Fruit fly (Drosophila melanogaster) whole organism, embryonic: ENCODE measurements around the gene Megf8.

ENCODE experiments used
- Ada2b ChIP-seq: fragments of 200-800 bp; sonication (Bioruptor generic); IDR thresholded peaks from 2 replicates; pipeline ENCODE4 v1.3.6; 2022; ENCODE audit warnings: missing biosample characterization, missing genetic modification characterization
- Atf3 ChIP-seq: fragments of 200-800 bp; sonication (Bioruptor generic); optimal IDR thresholded peaks from 3 replicates; lab custom pipeline; 2016; ENCODE audit warnings: missing biosample characterization, missing genetic modification characterization
- B-H2 ChIP-seq: fragments of 200-800 bp; sonication (Bioruptor generic); optimal IDR thresholded peaks from 2 replicates; lab custom pipeline; 2018; ENCODE audit warnings: missing biosample characterization, mild to moderate bottlenecking, missing genetic modification characterization
- Bgb ChIP-seq: fragments of 200-800 bp; sonication (Bioruptor generic); IDR thresholded peaks from 2 replicates; pipeline ENCODE4 v1.3.6; 2022; ENCODE audit warnings: missing biosample characterization, missing genetic modification characterization; ENCODE audit not compliant: partially characterized antibody
- CG10267 ChIP-seq: fragments of 200-800 bp; sonication (Bioruptor generic); optimal IDR thresholded peaks from 2 replicates; lab custom pipeline; 2018; ENCODE audit warnings: missing biosample characterization, mild to moderate bottlenecking, missing genetic modification characterization, moderate library complexity
- CG10366 ChIP-seq: fragments of 200-800 bp; sonication (Bioruptor generic); IDR thresholded peaks from 2 replicates; pipeline ENCODE4 v1.3.6; 2022; ENCODE audit warnings: missing biosample characterization, missing genetic modification characterization
- CG11560 ChIP-seq: fragments of 200-800 bp; sonication (Bioruptor generic); IDR thresholded peaks from 3 replicates; pipeline ENCODE4 v1.3.6; 2022; ENCODE audit warnings: missing biosample characterization, missing genetic modification characterization
- CG12155 ChIP-seq: fragments of 200-800 bp; sonication (Bioruptor generic); optimal IDR thresholded peaks from 3 replicates; lab custom pipeline; 2016; ENCODE audit warnings: missing biosample characterization, missing genetic modification characterization
- CG12236 ChIP-seq: fragments of 200-800 bp; sonication (Bioruptor generic); optimal IDR thresholded peaks from 2 replicates; lab custom pipeline; 2016; ENCODE audit warnings: missing biosample characterization, missing genetic modification characterization
- CG13287 ChIP-seq: fragments of 200-800 bp; sonication (Bioruptor generic); IDR thresholded peaks from 2 replicates; pipeline ENCODE4 v1.3.6; 2022; ENCODE audit warnings: missing biosample characterization, missing genetic modification characterization; ENCODE audit not compliant: partially characterized antibody
- CG13424 ChIP-seq: fragments of 200-800 bp; sonication (Bioruptor generic); optimal IDR thresholded peaks from 2 replicates; lab custom pipeline; 2019; ENCODE audit warnings: missing biosample characterization, mild to moderate bottlenecking, missing genetic modification characterization, moderate library complexity
- CG16863 ChIP-seq: fragments of 200-800 bp; sonication (Bioruptor generic); optimal IDR thresholded peaks from 3 replicates; lab custom pipeline; 2016; ENCODE audit warnings: missing biosample characterization, missing genetic modification characterization
- CG1832 ChIP-seq: fragments of 200-800 bp; sonication (Bioruptor generic); optimal IDR thresholded peaks from 2 replicates; lab custom pipeline; 2017; ENCODE audit warnings: missing biosample characterization, mild to moderate bottlenecking, missing genetic modification characterization, inconsistent platforms
- CG3065 ChIP-seq: fragments of 200-800 bp; sonication (Bioruptor generic); optimal IDR thresholded peaks from 2 replicates; lab custom pipeline; 2016; ENCODE audit warnings: missing biosample characterization, missing genetic modification characterization
- CG31224 ChIP-seq: fragments of 200-800 bp; sonication (Bioruptor generic); IDR thresholded peaks from 2 replicates; pipeline ENCODE4 v1.3.6; 2022; ENCODE audit warnings: missing biosample characterization, missing genetic modification characterization
- CG4328 ChIP-seq: fragments of 200-800 bp; sonication (Bioruptor generic); optimal IDR thresholded peaks from 3 replicates; lab custom pipeline; 2017; ENCODE audit warnings: missing biosample characterization, missing genetic modification reagents, missing genetic modification characterization
- CG4707 ChIP-seq: fragments of 200-800 bp; sonication (Bioruptor generic); optimal IDR thresholded peaks from 2 replicates; lab custom pipeline; 2018; ENCODE audit warnings: missing biosample characterization, mild to moderate bottlenecking, missing genetic modification characterization, moderate library complexity
- CG6254 ChIP-seq: fragments of 200-800 bp; sonication (Bioruptor generic); optimal IDR thresholded peaks from 3 replicates; lab custom pipeline; 2017; ENCODE audit warnings: mild to moderate bottlenecking, missing biosample characterization, missing genetic modification reagents, missing genetic modification characterization
- CG6791 ChIP-seq: fragments of 200-800 bp; sonication (Bioruptor generic); IDR thresholded peaks from 3 replicates; pipeline ENCODE4 v1.3.6; 2022; ENCODE audit warnings: missing biosample characterization, missing genetic modification characterization; ENCODE audit not compliant: partially characterized antibody
- CG6854 ChIP-seq: fragments of 200-800 bp; sonication (Bioruptor generic); optimal IDR thresholded peaks from 3 replicates; lab custom pipeline; 2017; ENCODE audit warnings: missing biosample characterization, mild to moderate bottlenecking, missing genetic modification characterization
- CG7745 ChIP-seq: fragments of 200-800 bp; sonication (Bioruptor generic); optimal IDR thresholded peaks from 2 replicates; lab custom pipeline; 2018; ENCODE audit warnings: missing biosample characterization, mild to moderate bottlenecking, missing genetic modification characterization, moderate library complexity
- CG7839 ChIP-seq: fragments of 200-800 bp; sonication (Bioruptor generic); optimal IDR thresholded peaks from 3 replicates; lab custom pipeline; 2018; ENCODE audit warnings: missing biosample characterization, mild to moderate bottlenecking, missing genetic modification characterization, moderate library complexity
- CG8281 ChIP-seq: fragments of 200-800 bp; sonication (Bioruptor generic); optimal IDR thresholded peaks from 2 replicates; lab custom pipeline; 2018; ENCODE audit warnings: missing biosample characterization, mild to moderate bottlenecking, missing genetic modification characterization, moderate library complexity
- CG9437 ChIP-seq: fragments of 200-800 bp; sonication (Bioruptor generic); optimal IDR thresholded peaks from 2 replicates; lab custom pipeline; 2018; ENCODE audit warnings: missing biosample characterization, mild to moderate bottlenecking, missing genetic modification characterization
- CHES-1-like ChIP-seq: fragments of 200-800 bp; sonication (Bioruptor generic); optimal IDR thresholded peaks from 2 replicates; lab custom pipeline; 2016; ENCODE audit warnings: missing biosample characterization, missing genetic modification characterization
- D19A ChIP-seq: fragments of 200-800 bp; optimal IDR thresholded peaks from 3 replicates; lab custom pipeline; 2019; ENCODE audit warnings: missing biosample characterization, mild to moderate bottlenecking, missing genetic modification characterization, moderate library complexity
- Deaf1 ChIP-seq: fragments of 200-800 bp; optimal IDR thresholded peaks from 3 replicates; lab custom pipeline; 2019; ENCODE audit warnings: missing biosample characterization, mild to moderate bottlenecking, missing genetic modification characterization, moderate library complexity
- Dip2 ChIP-seq: fragments of 200-800 bp; sonication (Bioruptor generic); IDR thresholded peaks from 2 replicates; pipeline ENCODE4 v1.3.6; 2022; ENCODE audit warnings: missing biosample characterization, missing genetic modification characterization
- Gsc ChIP-seq: fragments of 200-800 bp; sonication (Bioruptor generic); IDR thresholded peaks from 2 replicates; pipeline ENCODE4 v1.3.6; 2022; ENCODE audit warnings: missing biosample characterization, missing genetic modification characterization
- Lpt ChIP-seq: fragments of >200 bp; optimal IDR thresholded peaks from 2 replicates; lab custom pipeline; 2018; ENCODE audit warnings: missing biosample characterization, missing genetic modification characterization
- Max ChIP-seq: fragments of 200-800 bp; sonication (Bioruptor generic); optimal IDR thresholded peaks from 2 replicates; lab custom pipeline; 2016; ENCODE audit warnings: missing biosample characterization, mild to moderate bottlenecking, missing genetic modification characterization
- NC2β ChIP-seq: fragments of 200-800 bp; sonication (Bioruptor generic); optimal IDR thresholded peaks from 2 replicates; lab custom pipeline; 2016; ENCODE audit warnings: missing biosample characterization, missing genetic modification characterization
- NFAT ChIP-seq: fragments of 200-800 bp; sonication (Bioruptor generic); IDR thresholded peaks from 2 replicates; pipeline ENCODE4 v1.3.6; 2022; ENCODE audit warnings: missing biosample characterization, missing genetic modification characterization
- Rx ChIP-seq: fragments of 200-800 bp; sonication (Bioruptor generic); IDR thresholded peaks from 2 replicates; pipeline ENCODE4 v1.3.6; 2022; ENCODE audit warnings: missing biosample characterization, missing genetic modification characterization
- Scr ChIP-seq: fragments of 200-800 bp; sonication (Bioruptor generic); IDR thresholded peaks from 2 replicates; pipeline ENCODE4 v1.3.6; 2022; ENCODE audit warnings: missing biosample characterization, missing genetic modification characterization; ENCODE audit not compliant: partially characterized antibody
- Side ChIP-seq: fragments of 200-800 bp; sonication (Bioruptor generic); optimal IDR thresholded peaks from 2 replicates; lab custom pipeline; 2016; ENCODE audit warnings: missing biosample characterization, missing genetic modification characterization
- Six4 ChIP-seq: fragments of 200-800 bp; sonication (Bioruptor generic); optimal IDR thresholded peaks from 2 replicates; lab custom pipeline; 2016; ENCODE audit warnings: missing biosample characterization, missing genetic modification characterization
- Sox100B ChIP-seq: fragments of 200-800 bp; sonication (Bioruptor generic); optimal IDR thresholded peaks from 3 replicates; lab custom pipeline; 2018; ENCODE audit warnings: missing biosample characterization, mild to moderate bottlenecking, missing genetic modification characterization
- Sry-δ ChIP-seq: fragments of 200-800 bp; sonication (Bioruptor generic); optimal IDR thresholded peaks from 2 replicates; lab custom pipeline; 2016; ENCODE audit warnings: missing biosample characterization, missing genetic modification characterization
- danr ChIP-seq: fragments of 200-800 bp; sonication (Bioruptor generic); IDR thresholded peaks from 2 replicates; pipeline ENCODE4 v1.3.6; 2022; ENCODE audit warnings: missing biosample characterization, missing genetic modification characterization
- dmrt11E ChIP-seq: fragments of 200-800 bp; sonication (Bioruptor generic); optimal IDR thresholded peaks from 3 replicates; lab custom pipeline; 2018; ENCODE audit warnings: missing biosample characterization, mild to moderate bottlenecking, missing genetic modification characterization, moderate library complexity
- ham ChIP-seq: fragments of 200-800 bp; sonication (Bioruptor generic); IDR thresholded peaks from 2 replicates; pipeline ENCODE4 v1.3.6; 2022; ENCODE audit warnings: missing biosample characterization, missing genetic modification characterization
- jumu ChIP-seq: fragments of 200-800 bp; sonication (Bioruptor generic); optimal IDR thresholded peaks from 3 replicates; lab custom pipeline; 2016; ENCODE audit warnings: missing biosample characterization, missing genetic modification characterization
- nerfin-2 ChIP-seq: fragments of 200-800 bp; sonication (Bioruptor generic); IDR thresholded peaks from 2 replicates; pipeline ENCODE4 v1.3.6; 2022; ENCODE audit warnings: missing biosample characterization, missing genetic modification characterization; ENCODE audit not compliant: partially characterized antibody
- otp ChIP-seq: fragments of 200-800 bp; sonication (Bioruptor generic); IDR thresholded peaks from 3 replicates; pipeline ENCODE4, ENCODE4 v1.3.6; 2022; ENCODE audit warnings: missing biosample characterization, missing genetic modification characterization
- pum ChIP-seq: fragments of 200-800 bp; sonication (Bioruptor generic); optimal IDR thresholded peaks from 2 replicates; lab custom pipeline; 2016; ENCODE audit warnings: missing biosample characterization, missing genetic modification characterization
- repo ChIP-seq: fragments of 200-800 bp; sonication (Bioruptor generic); optimal IDR thresholded peaks from 2 replicates; lab custom pipeline; 2016; ENCODE audit warnings: missing biosample characterization, missing genetic modification characterization
- slp2 ChIP-seq: fragments of 200-800 bp; sonication (Bioruptor generic); optimal IDR thresholded peaks from 2 replicates; lab custom pipeline; 2016; ENCODE audit warnings: missing biosample characterization, missing genetic modification characterization
- so ChIP-seq: fragments of 200-800 bp; sonication (Bioruptor generic); IDR thresholded peaks from 3 replicates; pipeline ENCODE4 v1.3.6; 2022; ENCODE audit warnings: missing biosample characterization, missing genetic modification characterization
- sob ChIP-seq: fragments of 200-800 bp; sonication (Bioruptor generic); IDR thresholded peaks from 2 replicates; pipeline ENCODE4 v1.3.6; 2022; ENCODE audit warnings: missing biosample characterization, missing genetic modification characterization
- zf30C ChIP-seq: fragments of 200-800 bp; sonication (Bioruptor generic); optimal IDR thresholded peaks from 3 replicates; lab custom pipeline; 2018; ENCODE audit warnings: missing biosample characterization, mild to moderate bottlenecking, missing genetic modification characterization

Megf8 gene

dm6 chr2L:8034734-8035133, 8.5 kb upstream of the Megf8 start (continued):
- TF ChIP-seq CG6791 (GFP tag; lab: Robert Waterston, UW) = no peak
- peak; percentile 52 for TF ChIP-seq CG10267 (tag; lab: Kevin White, UChicago)
- peak; percentile 44 for TF ChIP-seq dmrt11E (tag; lab: Kevin White, UChicago)
- TF ChIP-seq Gsc = no peak
- no peak for TF ChIP-seq CG31224 (GFP tag; lab: Robert Waterston, UW)
- no peak for TF ChIP-seq CG7745 (tag; lab: Kevin White, UChicago)
- TF ChIP-seq CG6854 (GFP tag; lab: Kevin White, UChicago) = peak; percentile 34
- TF ChIP-seq sob = peak; percentile 27; the same call in 1 of the 2 replicates
- no peak for TF ChIP-seq CHES-1-like (GFP tag; lab: Kevin White, UChicago)
- no peak for TF ChIP-seq CG8281 (tag; lab: Kevin White, UChicago)
- no peak for TF ChIP-seq Dip2 (GFP tag; lab: Robert Waterston, UW)
- no peak for TF ChIP-seq NFAT (GFP tag; lab: Robert Waterston, UW)
- peak; percentile 9 for TF ChIP-seq jumu (GFP tag; lab: Kevin White, UChicago)
- TF ChIP-seq Scr (GFP tag; lab: Robert Waterston, UW) = no peak
- TF ChIP-seq B-H2 (GFP tag; lab: Kevin White, UChicago) = no peak
- TF ChIP-seq CG12155 (GFP tag; lab: Kevin White, UChicago) = peak; percentile 21
- TF ChIP-seq NC2β (GFP tag; lab: Kevin White, UChicago) = no peak
- TF ChIP-seq Rx (GFP tag; lab: Robert Waterston, UW) = peak; percentile 25; the same call in 1 of the 2 replicates
- no peak for TF ChIP-seq CG1832 (GFP tag; lab: Kevin White, UChicago)
- TF ChIP-seq CG13287 (GFP tag; lab: Robert Waterston, UW) = no peak
- TF ChIP-seq Six4 (GFP tag; lab: Kevin White, UChicago) = no peak
- TF ChIP-seq nerfin-2 = no peak
- TF ChIP-seq Max = peak; percentile 24
- TF ChIP-seq slp2 (GFP tag; lab: Kevin White, UChicago) = no peak
- peak; percentile 56 for TF ChIP-seq CG13424 (tag; lab: Kevin White, UChicago)
- no peak for TF ChIP-seq Lpt (GFP tag; lab: Kevin White, UChicago)
- peak; percentile 69 for TF ChIP-seq CG7839 (tag; lab: Kevin White, UChicago)
- no peak for TF ChIP-seq Atf3 (GFP tag; lab: Kevin White, UChicago)
- no peak for TF ChIP-seq repo (GFP tag; lab: Kevin White, UChicago)
- peak; percentile 41 for TF ChIP-seq CG16863
- TF ChIP-seq CG6254 (GFP tag; lab: Kevin White, UChicago) = peak; percentile 45
- no peak for TF ChIP-seq zf30C
- TF ChIP-seq Sry-δ (GFP tag; lab: Kevin White, UChicago) = peak; percentile 10
- TF ChIP-seq Bgb (GFP tag; lab: Robert Waterston, UW) = no peak
- TF ChIP-seq ham (GFP tag; lab: Robert Waterston, UW) = no peak
- TF ChIP-seq Sox100B = peak; percentile 47
- TF ChIP-seq CG4707 = peak; percentile 35
- peak; percentile 53; the same call in 1 of the 2 replicates for TF ChIP-seq CG10366 (GFP tag; lab: Robert Waterston, UW)
- TF ChIP-seq Side (GFP tag; lab: Kevin White, UChicago) = peak; percentile 41
- no peak for TF ChIP-seq CG12236 (GFP tag; lab: Kevin White, UChicago)
- no peak for TF ChIP-seq CG4328 (GFP tag; lab: Kevin White, UChicago)
- TF ChIP-seq so = peak; percentile 82
- TF ChIP-seq Ada2b (GFP tag; lab: Robert Waterston, UW) = peak; percentile 61
- TF ChIP-seq CG3065 (GFP tag; lab: Kevin White, UChicago) = no peak
- 0 out of 3 replicates have a peak, but pooled peaks have one; percentile 19 for TF ChIP-seq CG11560 (tag; lab: Robert Waterston, UW)
- TF ChIP-seq otp (GFP tag; lab: Robert Waterston, UW) = peak; percentile 66; the same call in 2 of the 3 replicates
- peak; percentile 32 for TF ChIP-seq pum (GFP tag; lab: Kevin White, UChicago)
- no peak for TF ChIP-seq Deaf1 (tag; lab: Kevin White, UChicago)
- peak; percentile 61 for TF ChIP-seq D19A (tag; lab: Kevin White, UChicago)
- peak; percentile 30 for TF ChIP-seq CG9437 (GFP tag; lab: Kevin White, UChicago)
- peak; percentile 67 for TF ChIP-seq danr (GFP tag; lab: Robert Waterston, UW)
